Fruit fly (Drosophila melanogaster) whole organism, wandering third instar larva: ENCODE measurements around the gene lgs.

Experiments
- Dfd ChIP-seq: fragments of >200 bp; optimal IDR thresholded peaks from 2 replicates; lab custom pipeline; 2017; ENCODE audit warnings: missing biosample characterization, missing genetic modification characterization
- HLH106 ChIP-seq: fragments of 200-800 bp; optimal IDR thresholded peaks from 3 replicates; lab custom pipeline; 2019; ENCODE audit warnings: missing biosample characterization, mild to moderate bottlenecking, missing genetic modification characterization, moderate library complexity
- h ChIP-seq: fragments of 200-800 bp; sonication (Bioruptor generic); optimal IDR thresholded peaks from 3 replicates; lab custom pipeline; 2016; ENCODE audit warnings: missing biosample characterization, mild to moderate bottlenecking, missing genetic modification characterization
- psq ChIP-seq: fragments of 200-800 bp; sonication (Bioruptor generic); optimal IDR thresholded peaks from 3 replicates; lab custom pipeline; 2017; ENCODE audit warnings: missing biosample characterization, mild to moderate bottlenecking, missing genetic modification characterization, moderate library complexity

dm6 chr4:395505-395868 is 48.2 kb downstream of the lgs start, which contains the start of gene dati:
- TF ChIP-seq Dfd (GFP tag; lab: Kevin White, UChicago): no peak
- no peak for TF ChIP-seq h
- TF ChIP-seq HLH106 (tag; lab: Kevin White, UChicago): no peak
- TF ChIP-seq psq (GFP tag; lab: Kevin White, UChicago): no peak
